Fruit fly (Drosophila melanogaster) whole organism, prepupa: ENCODE measurements around the gene tilB.

Experiments
- Blimp-1 ChIP-seq: fragments of 200-800 bp; sonication (Bioruptor generic); optimal IDR thresholded peaks from 3 replicates; lab custom pipeline; 2017; ENCODE audit warnings: missing biosample characterization, missing genetic modification characterization, mild to moderate bottlenecking, moderate library complexity, missing genetic modification reagents
- CG10631 ChIP-seq: fragments of 200-800 bp; sonication (Bioruptor generic); optimal IDR thresholded peaks from 2 replicates; lab custom pipeline; 2016; ENCODE audit warnings: missing biosample characterization, missing genetic modification characterization
- CG10669 ChIP-seq: fragments of 200-800 bp; sonication (Bioruptor generic); optimal IDR thresholded peaks from 3 replicates; lab custom pipeline; 2018; ENCODE audit warnings: missing biosample characterization, mild to moderate bottlenecking, missing genetic modification characterization, moderate library complexity
- CG11762 ChIP-seq: fragments of 200-800 bp; sonication (Bioruptor generic); optimal IDR thresholded peaks from 3 replicates; lab custom pipeline; 2016; ENCODE audit warnings: missing biosample characterization, missing genetic modification characterization; ENCODE audit not compliant: insufficient read depth
- CG15336 ChIP-seq: fragments of 200-800 bp; sonication (Bioruptor generic); IDR thresholded peaks from 2 replicates; pipeline ENCODE4 v1.3.6; 2022; ENCODE audit warnings: missing biosample characterization, missing genetic modification characterization
- CG16779 ChIP-seq: fragments of 200-800 bp; sonication (Bioruptor generic); optimal IDR thresholded peaks from 3 replicates; lab custom pipeline; 2017; ENCODE audit warnings: missing biosample characterization, mild to moderate bottlenecking, missing genetic modification characterization
- CG3032 ChIP-seq: fragments of 200-800 bp; optimal IDR thresholded peaks from 2 replicates; lab custom pipeline; 2019; ENCODE audit warnings: missing biosample characterization, mild to moderate bottlenecking, missing genetic modification characterization, moderate library complexity
- CG31627 ChIP-seq: fragments of 200-800 bp; sonication (Bioruptor generic); optimal IDR thresholded peaks from 3 replicates; lab custom pipeline; 2016; ENCODE audit warnings: missing biosample characterization, missing genetic modification characterization
- CG32006 ChIP-seq: fragments of 200-800 bp; sonication (Bioruptor generic); optimal IDR thresholded peaks from 3 replicates; lab custom pipeline; 2017; ENCODE audit warnings: missing biosample characterization, mild to moderate bottlenecking, missing genetic modification characterization
- CG3919 ChIP-seq: fragments of 200-800 bp; sonication (Bioruptor generic); optimal IDR thresholded peaks from 3 replicates; lab custom pipeline; 2016; ENCODE audit warnings: missing biosample characterization, missing genetic modification characterization
- CG4318 ChIP-seq: fragments of 200-800 bp; sonication (Bioruptor generic); optimal IDR thresholded peaks from 3 replicates; lab custom pipeline; 2017; ENCODE audit warnings: missing biosample characterization, mild to moderate bottlenecking, missing genetic modification characterization
- CG6808 ChIP-seq: fragments of 200-800 bp; sonication (Bioruptor generic); optimal IDR thresholded peaks from 3 replicates; lab custom pipeline; 2017; ENCODE audit warnings: missing biosample characterization, missing genetic modification characterization, mild to moderate bottlenecking, moderate library complexity, missing genetic modification reagents
- CG7368 ChIP-seq: fragments of 200-800 bp; sonication (Bioruptor generic); optimal IDR thresholded peaks from 3 replicates; lab custom pipeline; 2016; ENCODE audit warnings: missing biosample characterization, missing genetic modification characterization
- CG8319 ChIP-seq: fragments of 200-800 bp; sonication (Bioruptor generic); optimal IDR thresholded peaks from 3 replicates; lab custom pipeline; 2016; ENCODE audit warnings: missing biosample characterization, missing genetic modification characterization
- CG8632 ChIP-seq: fragments of 200-800 bp; sonication (Bioruptor generic); optimal IDR thresholded peaks from 3 replicates; lab custom pipeline; 2016; ENCODE audit warnings: missing biosample characterization, missing genetic modification characterization
- Eip78C ChIP-seq: fragments of 200-800 bp; sonication (Bioruptor generic); peaks from one replicate; lab custom pipeline; 2016; ENCODE audit warnings: missing biosample characterization, missing genetic modification characterization
- Ets21C ChIP-seq: fragments of 200-800 bp; sonication (Bioruptor generic); optimal IDR thresholded peaks from 3 replicates; lab custom pipeline; 2016; ENCODE audit warnings: missing biosample characterization, missing genetic modification characterization
- Gug ChIP-seq: fragments of 200-800 bp; sonication (Bioruptor generic); IDR thresholded peaks from 2 replicates; pipeline ENCODE4 v1.3.6; 2022; ENCODE audit warnings: missing biosample characterization, missing genetic modification characterization
- Hr39 ChIP-seq: fragments of 200-800 bp; sonication (Bioruptor generic); optimal IDR thresholded peaks from 2 replicates; lab custom pipeline; 2016; ENCODE audit warnings: missing biosample characterization, missing genetic modification characterization
- Met ChIP-seq: fragments of 200-800 bp; sonication (Bioruptor generic); optimal IDR thresholded peaks from 3 replicates; lab custom pipeline; 2016; ENCODE audit warnings: missing biosample characterization, missing genetic modification characterization
- Sox102F ChIP-seq: fragments of 200-800 bp; sonication (Bioruptor generic); optimal IDR thresholded peaks from 2 replicates; lab custom pipeline; 2016; ENCODE audit warnings: missing biosample characterization, mild to moderate bottlenecking, missing genetic modification characterization
- Sox14 ChIP-seq: fragments of 200-800 bp; sonication (Bioruptor generic); optimal IDR thresholded peaks from 3 replicates; lab custom pipeline; 2016; ENCODE audit warnings: missing biosample characterization, missing genetic modification characterization
- Sox15 ChIP-seq: fragments of 200-800 bp; sonication (Bioruptor generic); optimal IDR thresholded peaks from 3 replicates; lab custom pipeline; 2016; ENCODE audit warnings: missing biosample characterization, missing genetic modification characterization
- acj6 ChIP-seq: fragments of 200-800 bp; sonication (Bioruptor generic); optimal IDR thresholded peaks from 3 replicates; lab custom pipeline; 2016; ENCODE audit warnings: missing biosample characterization, missing genetic modification characterization
- dac ChIP-seq: fragments of 200-800 bp; sonication (Bioruptor generic); optimal IDR thresholded peaks from 2 replicates; lab custom pipeline; 2017; ENCODE audit warnings: missing biosample characterization, mild to moderate bottlenecking, missing genetic modification characterization
- dsx ChIP-seq: fragments of 200-800 bp; optimal IDR thresholded peaks from 3 replicates; lab custom pipeline; 2019; ENCODE audit warnings: missing biosample characterization, mild to moderate bottlenecking, missing genetic modification characterization, moderate library complexity; ENCODE audit not compliant: poor library complexity, severe bottlenecking
- eg ChIP-seq: fragments of 200-800 bp; sonication (Bioruptor generic); IDR thresholded peaks from 3 replicates; pipeline ENCODE4 v1.3.6; 2022; ENCODE audit warnings: missing biosample characterization, missing genetic modification characterization
- fd85E ChIP-seq: fragments of 200-800 bp; sonication (Bioruptor generic); optimal IDR thresholded peaks from 3 replicates; lab custom pipeline; 2016; ENCODE audit warnings: missing biosample characterization, missing genetic modification characterization
- fkh ChIP-seq: fragments of 200-800 bp; sonication (Bioruptor generic); optimal IDR thresholded peaks from 3 replicates; lab custom pipeline; 2017; ENCODE audit warnings: missing biosample characterization, mild to moderate bottlenecking, missing genetic modification characterization, moderate library complexity
- net ChIP-seq: fragments of 200-800 bp; sonication (Bioruptor generic); optimal IDR thresholded peaks from 3 replicates; lab custom pipeline; 2016; ENCODE audit warnings: missing biosample characterization, missing genetic modification characterization
- salr ChIP-seq, 2 experiments: fragments of 200-800 bp; sonication (Bioruptor generic); optimal IDR thresholded peaks; 3 replicates each; lab custom pipeline; 2016 to 2018; ENCODE audit warnings: missing biosample characterization in 2 of 2, missing genetic modification characterization in 2 of 2, mild to moderate bottlenecking in 1 of 2
- spab ChIP-seq: fragments of 200-800 bp; sonication (Bioruptor generic); optimal IDR thresholded peaks from 2 replicates; lab custom pipeline; 2017; ENCODE audit warnings: missing biosample characterization, mild to moderate bottlenecking, missing genetic modification characterization, missing genetic modification reagents
- ss ChIP-seq, 2 experiments: fragments of 200-800 bp; sonication (Bioruptor generic); optimal IDR thresholded peaks; 2 replicates in 1 of 2; 3 replicates in 1 of 2; lab custom pipeline; 2017 to 2018; ENCODE audit warnings: mild to moderate bottlenecking in 2 of 2, missing biosample characterization in 2 of 2, missing genetic modification characterization in 2 of 2, moderate library complexity in 1 of 2
- svp ChIP-seq: fragments of 200-800 bp; sonication (Bioruptor generic); peaks from one replicate; lab custom pipeline; 2016; ENCODE audit warnings: missing biosample characterization, missing genetic modification characterization
- topi ChIP-seq: fragments of 200-800 bp; sonication (Bioruptor generic); optimal IDR thresholded peaks from 3 replicates; lab custom pipeline; 2016; ENCODE audit warnings: missing biosample characterization, missing genetic modification characterization
- vri ChIP-seq: fragments of 200-800 bp; sonication (Bioruptor generic); optimal IDR thresholded peaks from 3 replicates; lab custom pipeline; 2016; ENCODE audit warnings: missing biosample characterization, mild to moderate bottlenecking, missing genetic modification characterization

tilB gene

dm6 chrX:22455509-22456179, 6.1 kb downstream of the tilB start, which contains the start of gene Usp2 (continued):
- TF ChIP-seq CG3919 (GFP tag; lab: Kevin White, UChicago) (no peak), acj6 (GFP tag; lab: Kevin White, UChicago) (no peak), Hr39 (GFP tag; lab: Kevin White, UChicago) (peak; percentile 9), CG10631 (GFP tag; lab: Kevin White, UChicago) (peak; percentile 10), salr (GFP tag; optimal IDR thresholded peaks at IDR 0.05; lab: Kevin White, UChicago) (no peak), vri (GFP tag; lab: Kevin White, UChicago) (no peak), dsx (GFP tag; lab: Kevin White, UChicago) (no peak), CG6808 (no peak)

dm6 chrX:22456180-22456948, 6.8 kb downstream of the tilB start:
- TF ChIP-seq vri (GFP tag; lab: Kevin White, UChicago) = peak; percentile 79
- TF ChIP-seq CG32006 (GFP tag; lab: Kevin White, UChicago) = no peak
- no peak for TF ChIP-seq Ets21C (GFP tag; lab: Kevin White, UChicago)
- TF ChIP-seq CG4318 (GFP tag; lab: Kevin White, UChicago) = no peak
- TF ChIP-seq CG7368 (GFP tag; lab: Kevin White, UChicago) = no peak
- TF ChIP-seq fkh (GFP tag; lab: Kevin White, UChicago) = no peak
- TF ChIP-seq net (GFP tag; lab: Kevin White, UChicago) = no peak
- no peak for TF ChIP-seq Sox15 (GFP tag; lab: Kevin White, UChicago)
- peak; percentile 56 for TF ChIP-seq Blimp-1
- TF ChIP-seq CG10669 = no peak
- no peak for TF ChIP-seq Gug
- no peak for TF ChIP-seq CG8319 (GFP tag; lab: Kevin White, UChicago)
- TF ChIP-seq CG11762 (GFP tag; lab: Kevin White, UChicago) = no peak
- no peak for TF ChIP-seq eg (GFP tag; lab: Robert Waterston, UW)
- peak; percentile 18 for TF ChIP-seq CG16779 (tag; lab: Kevin White, UChicago)
- no peak for TF ChIP-seq salr (GFP tag; optimal IDR thresholded peaks at IDR 0.05; lab: Kevin White, UChicago)
- TF ChIP-seq CG15336 (GFP tag; lab: Robert Waterston, UW) = no peak
- peak; percentile 41 for TF ChIP-seq Eip78C (GFP tag; lab: Kevin White, UChicago)
- no peak for TF ChIP-seq fd85E (GFP tag; lab: Kevin White, UChicago)
- TF ChIP-seq CG31627 (GFP tag; lab: Kevin White, UChicago) = no peak
- TF ChIP-seq, all 60 proteins: peak for 4

- TF ChIP-seq CG7368 (GFP tag; lab: Kevin White, UChicago) (peak; percentile 6), CG15336 (GFP tag; lab: Robert Waterston, UW) (0 out of 2 replicates have a peak, but pooled peaks have one; percentile 22), eg (GFP tag; lab: Robert Waterston, UW) (peak; percentile 58; the same call in 1 of the 3 replicates), CG8632 (GFP tag; lab: Kevin White, UChicago) (no peak), Sox14 (GFP tag; lab: Kevin White, UChicago) (no peak), dsx (GFP tag; lab: Kevin White, UChicago) (no peak), dac (GFP tag; lab: Kevin White, UChicago) (no peak)
Observed at dm6 chrX:22461218-22461760, 11.8 kb downstream of the tilB start.

- TF ChIP-seq topi (GFP tag; lab: Kevin White, UChicago) (no peak), spab (GFP tag; lab: Kevin White, UChicago) (no peak), CG10669 (no peak), ss (GFP tag; optimal IDR thresholded peaks at IDR 0.05; lab: Kevin White, UChicago) (no peak), Sox14 (GFP tag; lab: Kevin White, UChicago) (no peak), CG3032 (tag; lab: Kevin White, UChicago) (no peak), svp (no peak), eg (GFP tag; lab: Robert Waterston, UW) (no peak), Met (GFP tag; lab: Kevin White, UChicago) (no peak), Sox102F (GFP tag; lab: Kevin White, UChicago) (no peak)
Observed at dm6 chrX:22471819-22472218, 22.3 kb downstream of the tilB start, which contains the start of gene CG14613. CG14613 (minus strand) TSS chrX:22472021.
